Worm (Caenorhabditis elegans) whole organism, mixed stage, embryonic: ENCODE measurements around the gene osm-8.

Source experiments
- M03D4.4 ChIP-seq: sonication (generic microtip); optimal IDR thresholded peaks from 2 replicates; lab custom pipeline; 2017; ENCODE audit warnings: mild to moderate bottlenecking, missing genetic modification characterization, missing compliant biosample characterization
- bed-3 ChIP-seq: fragments of 200-800 bp; sonication (Bioruptor generic); optimal IDR thresholded peaks from 3 replicates; lab custom pipeline; 2018; ENCODE audit warnings: mild to moderate bottlenecking, missing genetic modification characterization, moderate library complexity, missing compliant biosample characterization
- blmp-1 ChIP-seq: fragments of 150-350 bp; optimal IDR thresholded peaks from 2 replicates; lab custom pipeline; 2014; ENCODE audit warnings: missing biosample characterization, missing genetic modification characterization
- ceh-39 ChIP-seq: fragments of 150-350 bp; optimal IDR thresholded peaks from 2 replicates; lab custom pipeline; 2014; ENCODE audit warnings: missing biosample characterization, missing genetic modification characterization
- ceh-43 ChIP-seq: fragments of 200-800 bp; sonication (Bioruptor generic); optimal IDR thresholded peaks from 2 replicates; lab custom pipeline; 2018; ENCODE audit warnings: mild to moderate bottlenecking, missing genetic modification characterization, moderate library complexity, missing compliant biosample characterization
- ceh-83 ChIP-seq: fragments of 200-800 bp; sonication (Bioruptor generic); optimal IDR thresholded peaks from 2 replicates; lab custom pipeline; 2018; ENCODE audit warnings: mild to moderate bottlenecking, missing genetic modification characterization, missing compliant biosample characterization
- cnd-1 ChIP-seq: fragments of 200-800 bp; sonication (Bioruptor generic); optimal IDR thresholded peaks from 2 replicates; lab custom pipeline; 2018; ENCODE audit warnings: mild to moderate bottlenecking, missing genetic modification characterization, missing compliant biosample characterization
- elt-1 ChIP-seq: sonication (generic microtip); optimal IDR thresholded peaks from 2 replicates; lab custom pipeline; 2017; ENCODE audit warnings: missing genetic modification characterization, mild to moderate bottlenecking, missing compliant biosample characterization, antibody characterized with exemption, moderate library complexity, borderline replicate concordance; ENCODE audit not compliant: insufficient read depth
- flh-1 ChIP-seq: fragments of 200-800 bp; sonication (Bioruptor generic); optimal IDR thresholded peaks from 2 replicates; lab custom pipeline; 2018; ENCODE audit warnings: mild to moderate bottlenecking, missing genetic modification characterization, moderate library complexity, missing compliant biosample characterization
- ham-2 ChIP-seq: fragments of 200-800 bp; sonication (Bioruptor generic); optimal IDR thresholded peaks from 2 replicates; lab custom pipeline; 2018; ENCODE audit warnings: mild to moderate bottlenecking, missing genetic modification characterization, missing compliant biosample characterization
- hlh-1 ChIP-seq: fragments of 150-350 bp; optimal IDR thresholded peaks from 2 replicates; lab custom pipeline; 2014; ENCODE audit warnings: missing biosample characterization, missing genetic modification reagents, missing genetic modification characterization
- lin-13 ChIP-seq: fragments of 150-350 bp; optimal IDR thresholded peaks from 2 replicates; lab custom pipeline; 2014; ENCODE audit warnings: missing biosample characterization, missing genetic modification characterization
- lin-32 ChIP-seq: fragments of 200-800 bp; sonication (Bioruptor generic); optimal IDR thresholded peaks from 2 replicates; lab custom pipeline; 2018; ENCODE audit warnings: mild to moderate bottlenecking, missing genetic modification characterization, missing compliant biosample characterization
- mab-5 ChIP-seq: fragments of 150-350 bp; optimal IDR thresholded peaks from 2 replicates; lab custom pipeline; 2014; ENCODE audit warnings: missing biosample characterization, missing genetic modification characterization
- mep-1 ChIP-seq: fragments of 150-350 bp; optimal IDR thresholded peaks from 2 replicates; lab custom pipeline; 2017; ENCODE audit warnings: missing biosample characterization, missing genetic modification reagents, missing genetic modification characterization, inconsistent platforms
- mls-2 ChIP-seq: sonication (generic microtip); optimal IDR thresholded peaks from 2 replicates; lab custom pipeline; 2016; ENCODE audit warnings: mild to moderate bottlenecking, missing genetic modification characterization, moderate library complexity, missing compliant biosample characterization
- nhr-12 ChIP-seq: fragments of 150-350 bp; optimal IDR thresholded peaks from 2 replicates; lab custom pipeline; 2014; ENCODE audit warnings: missing biosample characterization, missing genetic modification characterization
- nhr-2 ChIP-seq: fragments of 150-350 bp; optimal IDR thresholded peaks from 2 replicates; lab custom pipeline; 2014; ENCODE audit warnings: missing biosample characterization, missing genetic modification characterization
- nhr-237 ChIP-seq: fragments of 150-350 bp; optimal IDR thresholded peaks from 2 replicates; lab custom pipeline; 2014; ENCODE audit warnings: missing biosample characterization, missing genetic modification characterization
- nhr-28 ChIP-seq: fragments of 150-350 bp; optimal IDR thresholded peaks from 2 replicates; lab custom pipeline; 2014; ENCODE audit warnings: missing biosample characterization, missing genetic modification characterization
- pha-4 ChIP-seq: fragments of 150-350 bp; optimal IDR thresholded peaks from 2 replicates; lab custom pipeline; 2018; ENCODE audit warnings: missing biosample characterization, missing genetic modification reagents, missing genetic modification characterization
- sem-2 ChIP-seq: fragments of 200-800 bp; sonication (Bioruptor generic); optimal IDR thresholded peaks from 2 replicates; lab custom pipeline; 2018; ENCODE audit warnings: mild to moderate bottlenecking, missing genetic modification characterization, missing compliant biosample characterization
- snpc-4 ChIP-seq: fragments of 150-350 bp; optimal IDR thresholded peaks from 2 replicates; lab custom pipeline; 2014; ENCODE audit warnings: missing biosample characterization, missing genetic modification characterization
- sptf-1 ChIP-seq: sonication (generic microtip); optimal IDR thresholded peaks from 2 replicates; lab custom pipeline; 2017; ENCODE audit warnings: mild to moderate bottlenecking, missing genetic modification characterization, moderate library complexity, missing compliant biosample characterization
- tbx-8 ChIP-seq: fragments of 200-800 bp; sonication (Bioruptor generic); optimal IDR thresholded peaks from 2 replicates; lab custom pipeline; 2018; ENCODE audit warnings: mild to moderate bottlenecking, missing genetic modification characterization, moderate library complexity, missing compliant biosample characterization
- unc-120 ChIP-seq: sonication (generic microtip); optimal IDR thresholded peaks from 2 replicates; lab custom pipeline; 2017; ENCODE audit warnings: missing genetic modification characterization, missing compliant biosample characterization; ENCODE audit not compliant: poor library complexity, severe bottlenecking
- unc-62 ChIP-seq: fragments of 150-350 bp; optimal IDR thresholded peaks from 2 replicates; lab custom pipeline; 2014; ENCODE audit warnings: missing biosample characterization, missing genetic modification reagents, missing genetic modification characterization
- zip-8 ChIP-seq: fragments of 150-350 bp; optimal IDR thresholded peaks from 2 replicates; lab custom pipeline; 2014; ENCODE audit warnings: missing biosample characterization, missing genetic modification characterization
- ztf-11 ChIP-seq: fragments of 150-350 bp; optimal IDR thresholded peaks from 2 replicates; lab custom pipeline; 2014; ENCODE audit warnings: missing biosample characterization, missing genetic modification characterization

osm-8 gene

ce11 chrII:7560844-7561243 is 44.4 kb downstream of the osm-8 start:
- TF ChIP-seq zip-8 (tag; lab: Kevin White, UChicago): no peak
- TF ChIP-seq bed-3: no peak
- no peak for TF ChIP-seq elt-1 (tag; lab: Kevin White, UChicago)
- no peak for TF ChIP-seq ceh-83 (GFP tag; lab: Kevin White, UChicago)
- TF ChIP-seq mep-1: no peak
- TF ChIP-seq unc-120 (tag; lab: Kevin White, UChicago): no peak
- TF ChIP-seq blmp-1 (tag; lab: Kevin White, UChicago): no peak
- TF ChIP-seq hlh-1 (tag; lab: Kevin White, UChicago): no peak
- no peak for TF ChIP-seq lin-32
- no peak for TF ChIP-seq cnd-1 (tag; lab: Kevin White, UChicago)
- no peak for TF ChIP-seq nhr-2 (tag; lab: Kevin White, UChicago)
- TF ChIP-seq ztf-11 (tag; lab: Kevin White, UChicago): no peak
- TF ChIP-seq unc-62 (GFP tag; lab: Kevin White, UChicago): no peak
- TF ChIP-seq tbx-8 (GFP tag; lab: Kevin White, UChicago): no peak
- no peak for TF ChIP-seq nhr-237 (tag; lab: Kevin White, UChicago)
- TF ChIP-seq ceh-39 (tag; lab: Kevin White, UChicago): no peak
- no peak for TF ChIP-seq mab-5 (tag; lab: Kevin White, UChicago)
- TF ChIP-seq sptf-1: no peak
- no peak for TF ChIP-seq ceh-43

ce11 chrII:7558864-7559263 is 46.3 kb downstream of the osm-8 start:
- no peak for TF ChIP-seq M03D4.4 (tag; lab: Kevin White, UChicago)
- no peak for TF ChIP-seq nhr-28 (tag; lab: Kevin White, UChicago)
- no peak for TF ChIP-seq flh-1 (GFP tag; lab: Kevin White, UChicago)
- no peak for TF ChIP-seq cnd-1 (tag; lab: Kevin White, UChicago)
- TF ChIP-seq ceh-43: no peak
- TF ChIP-seq, all 35 proteins: peak for 0

ce11 chrII:7557981-7558380 is 47.2 kb downstream of the osm-8 start:
- TF ChIP-seq sptf-1 (no peak), lin-13 (tag; lab: Kevin White, UChicago) (no peak), nhr-12 (tag; lab: Kevin White, UChicago) (no peak), snpc-4 (no peak), blmp-1 (tag; lab: Kevin White, UChicago) (no peak), ham-2 (GFP tag; lab: Kevin White, UChicago) (no peak), tbx-8 (GFP tag; lab: Kevin White, UChicago) (no peak), pha-4 (tag; lab: Kevin White, UChicago) (no peak), lin-32 (no peak), nhr-28 (tag; lab: Kevin White, UChicago) (no peak)
- TF ChIP-seq, all 35 proteins: peak for 0

- TF ChIP-seq hlh-1 (tag; lab: Kevin White, UChicago) (no peak), ceh-83 (GFP tag; lab: Kevin White, UChicago) (no peak), nhr-28 (tag; lab: Kevin White, UChicago) (no peak), blmp-1 (tag; lab: Kevin White, UChicago) (no peak), nhr-237 (tag; lab: Kevin White, UChicago) (no peak), sptf-1 (no peak), mls-2 (tag; lab: Kevin White, UChicago) (no peak)
Observed at ce11 chrII:7555454-7555853, 49.8 kb downstream of the osm-8 start, which contains the start of gene ZK1290.14. ZK1290.14 (minus strand) TSS chrII:7555592.

ce11 chrII:7554716-7555247 is 50.4 kb downstream of the osm-8 start:
- TF ChIP-seq nhr-12 (tag; lab: Kevin White, UChicago) (no peak), M03D4.4 (tag; lab: Kevin White, UChicago) (no peak), elt-1 (tag; lab: Kevin White, UChicago) (no peak), nhr-237 (tag; lab: Kevin White, UChicago) (no peak), lin-32 (no peak), sem-2 (GFP tag; lab: Kevin White, UChicago) (no peak), flh-1 (GFP tag; lab: Kevin White, UChicago) (no peak), ceh-83 (GFP tag; lab: Kevin White, UChicago) (no peak), nhr-28 (tag; lab: Kevin White, UChicago) (no peak), mab-5 (tag; lab: Kevin White, UChicago) (no peak), unc-120 (tag; lab: Kevin White, UChicago) (no peak), zip-8 (tag; lab: Kevin White, UChicago) (no peak)
- TF ChIP-seq, all 35 proteins: peak for 0
